Fruit fly (Drosophila melanogaster) whole organism, embryonic: ENCODE results near the gene CG12075.

ENCODE experiments used
- Antp ChIP-seq: fragments of 200-800 bp; sonication (Bioruptor generic); optimal IDR thresholded peaks from 3 replicates; lab custom pipeline; 2016; ENCODE audit warnings: missing biosample characterization, missing genetic modification characterization
- CG11456 ChIP-seq: fragments of 200-800 bp; sonication (Bioruptor generic); IDR thresholded peaks from 3 replicates; pipeline ENCODE4 v1.3.6; 2022; ENCODE audit warnings: missing biosample characterization, missing genetic modification characterization
- CG11504 ChIP-seq: fragments of 200-800 bp; sonication (Bioruptor generic); optimal IDR thresholded peaks from 3 replicates; lab custom pipeline; 2019; ENCODE audit warnings: missing biosample characterization, mild to moderate bottlenecking, missing genetic modification characterization, moderate library complexity
- CG13123 ChIP-seq: fragments of 200-800 bp; sonication (Bioruptor generic); optimal IDR thresholded peaks from 2 replicates; lab custom pipeline; 2016; ENCODE audit warnings: missing biosample characterization, missing genetic modification characterization
- CG14860 ChIP-seq: fragments of 200-800 bp; sonication (Bioruptor generic); IDR thresholded peaks from 3 replicates; pipeline ENCODE4 v1.3.6; 2022; ENCODE audit warnings: missing biosample characterization, missing genetic modification characterization; ENCODE audit not compliant: partially characterized antibody
- CG15073 ChIP-seq: fragments of 200-800 bp; sonication (Bioruptor generic); optimal IDR thresholded peaks from 2 replicates; lab custom pipeline; 2016; ENCODE audit warnings: missing biosample characterization, missing genetic modification characterization
- CG15269 ChIP-seq: fragments of 200-800 bp; sonication (Bioruptor generic); optimal IDR thresholded peaks from 2 replicates; lab custom pipeline; 2018; ENCODE audit warnings: missing biosample characterization, mild to moderate bottlenecking, missing genetic modification characterization, moderate library complexity
- CG18619 ChIP-seq: fragments of 200-800 bp; sonication (Bioruptor generic); optimal IDR thresholded peaks from 3 replicates; lab custom pipeline; 2017; ENCODE audit warnings: missing biosample characterization, mild to moderate bottlenecking, missing genetic modification characterization
- CG31224 ChIP-seq: fragments of 200-800 bp; sonication (Bioruptor generic); IDR thresholded peaks from 2 replicates; pipeline ENCODE4 v1.3.6; 2022; ENCODE audit warnings: missing biosample characterization, missing genetic modification characterization
- CG32767 ChIP-seq: fragments of 200-800 bp; sonication (Bioruptor generic); IDR thresholded peaks from 2 replicates; pipeline ENCODE4 v1.3.6; 2022; ENCODE audit warnings: missing biosample characterization, missing genetic modification characterization
- CG3838 ChIP-seq: fragments of 200-800 bp; sonication (Bioruptor generic); optimal IDR thresholded peaks from 3 replicates; lab custom pipeline; 2016; ENCODE audit warnings: missing biosample characterization, missing genetic modification characterization
- CG5245 ChIP-seq: fragments of 200-800 bp; sonication (Bioruptor generic); optimal IDR thresholded peaks from 3 replicates; lab custom pipeline; 2016; ENCODE audit warnings: missing biosample characterization, missing genetic modification characterization
- CG6254 ChIP-seq: fragments of 200-800 bp; sonication (Bioruptor generic); optimal IDR thresholded peaks from 3 replicates; lab custom pipeline; 2017; ENCODE audit warnings: mild to moderate bottlenecking, missing biosample characterization, missing genetic modification reagents, missing genetic modification characterization
- CG6765 ChIP-seq: fragments of 200-800 bp; sonication (Bioruptor generic); optimal IDR thresholded peaks from 3 replicates; lab custom pipeline; 2017; ENCODE audit warnings: missing biosample characterization, mild to moderate bottlenecking, missing genetic modification characterization
- CG6854 ChIP-seq: fragments of 200-800 bp; sonication (Bioruptor generic); optimal IDR thresholded peaks from 3 replicates; lab custom pipeline; 2017; ENCODE audit warnings: missing biosample characterization, mild to moderate bottlenecking, missing genetic modification characterization
- CG7357 ChIP-seq: fragments of 200-800 bp; sonication (Bioruptor generic); IDR thresholded peaks from 3 replicates; pipeline ENCODE4 v1.3.6; 2022; ENCODE audit warnings: missing biosample characterization, missing genetic modification characterization
- CG7839 ChIP-seq: fragments of 200-800 bp; sonication (Bioruptor generic); optimal IDR thresholded peaks from 3 replicates; lab custom pipeline; 2018; ENCODE audit warnings: missing biosample characterization, mild to moderate bottlenecking, missing genetic modification characterization, moderate library complexity
- CG7963 ChIP-seq: fragments of 200-800 bp; sonication (Bioruptor generic); IDR thresholded peaks from 3 replicates; pipeline ENCODE4 v1.3.6; 2022; ENCODE audit warnings: missing biosample characterization, missing genetic modification characterization; ENCODE audit not compliant: partially characterized antibody
- CG8359 ChIP-seq: fragments of 200-800 bp; sonication (Bioruptor generic); optimal IDR thresholded peaks from 2 replicates; lab custom pipeline; 2017; ENCODE audit warnings: missing biosample characterization, mild to moderate bottlenecking, missing genetic modification characterization, borderline replicate concordance
- CoRest ChIP-seq: fragments of 200-800 bp; sonication (Bioruptor generic); optimal IDR thresholded peaks from 3 replicates; lab custom pipeline; 2018; ENCODE audit warnings: missing biosample characterization, mild to moderate bottlenecking, missing genetic modification characterization, moderate library complexity
- D19B ChIP-seq: fragments of 200-800 bp; sonication (Bioruptor generic); optimal IDR thresholded peaks from 2 replicates; lab custom pipeline; 2017; ENCODE audit warnings: missing biosample characterization, mild to moderate bottlenecking, missing genetic modification characterization
- E2f2 ChIP-seq: fragments of 200-800 bp; sonication (Bioruptor generic); IDR thresholded peaks from 2 replicates; pipeline ENCODE4 v1.3.6; 2022; ENCODE audit warnings: missing biosample characterization, missing genetic modification characterization
- Hr3 ChIP-seq: fragments of 200-800 bp; sonication (Bioruptor generic); optimal IDR thresholded peaks from 3 replicates; lab custom pipeline; 2016; ENCODE audit warnings: missing biosample characterization, missing genetic modification characterization
- Hr78 ChIP-seq, 2 experiments: fragments of 200-800 bp in 1 of 2; fragments of >200 bp in 1 of 2; sonication (Bioruptor generic) in 1 of 2; optimal IDR thresholded peaks; 2 replicates each; lab custom pipeline; 2017 to 2019; ENCODE audit warnings: missing biosample characterization in 2 of 2, missing genetic modification characterization in 2 of 2, mild to moderate bottlenecking in 1 of 2, moderate library complexity in 1 of 2
- Pdp1 ChIP-seq, 2 experiments: fragments of 200-800 bp; sonication (Bioruptor generic); optimal IDR thresholded peaks; 3 replicates each; lab custom pipeline; 2016; ENCODE audit warnings: missing biosample characterization in 2 of 2, missing genetic modification characterization in 2 of 2, mild to moderate bottlenecking in 1 of 2, moderate library complexity in 1 of 2
- Ptx1 ChIP-seq: fragments of 200-800 bp; sonication (Bioruptor generic); IDR thresholded peaks from 2 replicates; pipeline ENCODE4 v1.3.6; 2022; ENCODE audit warnings: missing biosample characterization, missing genetic modification characterization
- Rfx ChIP-seq: fragments of 200-800 bp; sonication (Bioruptor generic); IDR thresholded peaks from 2 replicates; pipeline ENCODE4 v1.3.6; 2022; ENCODE audit warnings: missing biosample characterization, missing genetic modification characterization
- Six4 ChIP-seq: fragments of 200-800 bp; sonication (Bioruptor generic); optimal IDR thresholded peaks from 2 replicates; lab custom pipeline; 2016; ENCODE audit warnings: missing biosample characterization, missing genetic modification characterization
- Xrp1 ChIP-seq: fragments of 200-800 bp; sonication (Bioruptor generic); IDR thresholded peaks from 2 replicates; pipeline ENCODE4 v1.3.6; 2022; ENCODE audit warnings: missing biosample characterization, missing genetic modification characterization
- ac ChIP-seq: fragments of 200-800 bp; sonication (Bioruptor generic); optimal IDR thresholded peaks from 3 replicates; lab custom pipeline; 2017; ENCODE audit warnings: missing biosample characterization, mild to moderate bottlenecking, missing genetic modification characterization
- al ChIP-seq: fragments of 200-800 bp; sonication (Bioruptor generic); IDR thresholded peaks from 2 replicates; pipeline ENCODE4 v1.3.6; 2022; ENCODE audit warnings: missing biosample characterization, missing genetic modification characterization
- az2 ChIP-seq: fragments of 200-800 bp; sonication (Bioruptor generic); optimal IDR thresholded peaks from 3 replicates; lab custom pipeline; 2016; ENCODE audit warnings: missing biosample characterization, missing genetic modification characterization
- br ChIP-seq: fragments of >200 bp; optimal IDR thresholded peaks from 2 replicates; lab custom pipeline; 2017
- chinmo ChIP-seq: fragments of 200-800 bp; sonication (Bioruptor generic); IDR thresholded peaks from 4 replicates; pipeline ENCODE4 v1.3.6; 2022; ENCODE audit warnings: missing biosample characterization, missing genetic modification characterization; ENCODE audit not compliant: partially characterized antibody
- chm ChIP-seq: fragments of 200-800 bp; sonication (Bioruptor generic); IDR thresholded peaks from 2 replicates; pipeline ENCODE4 v1.3.6; 2022; ENCODE audit warnings: missing biosample characterization, missing genetic modification characterization
- chn ChIP-seq: fragments of 200-800 bp; sonication (Bioruptor generic); optimal IDR thresholded peaks from 2 replicates; lab custom pipeline; 2016; ENCODE audit warnings: missing biosample characterization, missing genetic modification characterization
- corto ChIP-seq: fragments of 200-800 bp; sonication (Bioruptor generic); optimal IDR thresholded peaks from 2 replicates; lab custom pipeline; 2016; ENCODE audit warnings: missing biosample characterization, mild to moderate bottlenecking, missing genetic modification characterization, moderate library complexity
- fd102C ChIP-seq: fragments of 200-800 bp; sonication (Bioruptor generic); optimal IDR thresholded peaks from 2 replicates; lab custom pipeline; 2018; ENCODE audit warnings: missing biosample characterization, mild to moderate bottlenecking, missing genetic modification characterization, moderate library complexity
- gem ChIP-seq: fragments of 200-800 bp; sonication (Bioruptor generic); optimal IDR thresholded peaks from 2 replicates; lab custom pipeline; 2019; ENCODE audit warnings: missing biosample characterization, mild to moderate bottlenecking, missing genetic modification characterization, moderate library complexity
- hbn ChIP-seq: fragments of 200-800 bp; sonication (Bioruptor generic); IDR thresholded peaks from 2 replicates; pipeline ENCODE4 v1.3.6; 2022; ENCODE audit warnings: missing biosample characterization, missing genetic modification characterization; ENCODE audit not compliant: partially characterized antibody
- hkb ChIP-seq, 2 experiments: fragments of 200-800 bp in 1 of 2; fragments of >200 bp in 1 of 2; sonication (Bioruptor generic) in 1 of 2; IDR thresholded peaks in 1 of 2; optimal IDR thresholded peaks in 1 of 2; 2 replicates each; pipeline versions ENCODE4 v1.3.6 to Lab custom; 2017 to 2022; ENCODE audit warnings: missing biosample characterization in 1 of 2, missing genetic modification characterization in 1 of 2
- jing ChIP-seq: fragments of 200-800 bp; sonication (Bioruptor generic); optimal IDR thresholded peaks from 2 replicates; lab custom pipeline; 2018; ENCODE audit warnings: missing biosample characterization, mild to moderate bottlenecking, missing genetic modification characterization
- lab ChIP-seq: fragments of 200-800 bp; sonication (Bioruptor generic); optimal IDR thresholded peaks from 3 replicates; lab custom pipeline; 2017; ENCODE audit warnings: missing biosample characterization, missing genetic modification characterization, mild to moderate bottlenecking, moderate library complexity, missing genetic modification reagents
- maf-S ChIP-seq: fragments of 200-800 bp; sonication (Bioruptor generic); optimal IDR thresholded peaks from 2 replicates; lab custom pipeline; 2016; ENCODE audit warnings: missing biosample characterization, missing genetic modification characterization
- ranshi ChIP-seq: fragments of 200-800 bp; sonication (Bioruptor generic); IDR thresholded peaks from 2 replicates; pipeline ENCODE4 v1.3.6; 2022; ENCODE audit warnings: missing biosample characterization, missing genetic modification characterization
- schlank ChIP-seq: fragments of 200-800 bp; sonication (Bioruptor generic); optimal IDR thresholded peaks from 2 replicates; lab custom pipeline; 2018; ENCODE audit warnings: missing biosample characterization, mild to moderate bottlenecking, missing genetic modification characterization
- sob ChIP-seq: fragments of 200-800 bp; sonication (Bioruptor generic); IDR thresholded peaks from 2 replicates; pipeline ENCODE4 v1.3.6; 2022; ENCODE audit warnings: missing biosample characterization, missing genetic modification characterization
- sqz ChIP-seq: fragments of 200-800 bp; sonication (Bioruptor generic); optimal IDR thresholded peaks from 3 replicates; lab custom pipeline; 2018; ENCODE audit warnings: missing biosample characterization, mild to moderate bottlenecking, missing genetic modification characterization
- wor ChIP-seq: fragments of 200-800 bp; sonication (Bioruptor generic); IDR thresholded peaks from 2 replicates; pipeline ENCODE4 v1.3.6; 2022; ENCODE audit warnings: missing biosample characterization, missing genetic modification characterization

The CG12075 gene

DNA sequence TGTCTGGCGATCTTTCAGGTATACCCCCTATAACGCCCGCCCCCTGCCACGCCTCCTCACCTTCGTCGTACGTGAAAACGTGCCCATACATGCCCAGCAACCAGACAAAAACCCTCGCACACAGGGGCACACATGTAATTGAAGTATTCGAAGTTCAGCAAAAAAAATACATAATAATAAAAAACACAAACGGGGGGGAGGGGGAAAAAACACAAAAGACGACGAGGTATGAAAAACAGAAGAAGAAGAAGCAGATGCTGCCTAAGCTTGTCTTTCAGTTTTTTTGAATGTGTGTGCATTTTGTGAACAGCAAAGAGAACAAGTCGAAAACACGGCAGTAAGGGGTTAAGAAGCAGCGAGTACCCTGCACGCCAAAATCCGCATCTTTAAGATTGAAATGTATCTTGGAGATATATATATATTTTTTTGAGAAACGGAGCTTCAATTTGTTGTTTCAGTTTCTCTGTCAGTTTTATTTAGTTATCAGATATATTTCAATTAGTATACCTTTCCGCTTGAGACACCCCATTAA is 50.8 kb downstream of the CG12075 start (continued):
- TF ChIP-seq CG7963, result no peak
- TF ChIP-seq CG6854 (GFP tag; lab: Kevin White, UChicago), result no peak
- TF ChIP-seq CG31224 (GFP tag; lab: Robert Waterston, UW), result no peak
- TF ChIP-seq CG32767 (GFP tag; lab: Robert Waterston, UW), result no peak
- TF ChIP-seq D19B (GFP tag; lab: Kevin White, UChicago), result peak; percentile 86
- TF ChIP-seq CG5245, result no peak
- no peak for TF ChIP-seq corto (GFP tag; lab: Kevin White, UChicago)
- no peak for TF ChIP-seq CG13123 (GFP tag; lab: Kevin White, UChicago)
- TF ChIP-seq gem (tag; lab: Kevin White, UChicago), result peak; percentile 25
- TF ChIP-seq CG14860 (GFP tag; lab: Robert Waterston, UW), result no peak
- TF ChIP-seq sqz (GFP tag; lab: Kevin White, UChicago), result peak; percentile 26
- no peak for TF ChIP-seq CG15073 (GFP tag; lab: Kevin White, UChicago)
- TF ChIP-seq CG6765 (GFP tag; lab: Kevin White, UChicago), result no peak
- TF ChIP-seq chn (GFP tag; lab: Kevin White, UChicago), result no peak
- peak; percentile 11 for TF ChIP-seq lab (GFP tag; lab: Kevin White, UChicago)
- no peak for TF ChIP-seq az2 (GFP tag; lab: Kevin White, UChicago)
- TF ChIP-seq Antp, result no peak
- no peak for TF ChIP-seq E2f2 (GFP tag; lab: Robert Waterston, UW)
- no peak for TF ChIP-seq CG7357 (GFP tag; lab: Robert Waterston, UW)
- TF ChIP-seq schlank (tag; lab: Kevin White, UChicago), result no peak
- no peak for TF ChIP-seq CG11504 (tag; lab: Kevin White, UChicago)
- no peak for TF ChIP-seq CG15269 (tag; lab: Kevin White, UChicago)
- TF ChIP-seq Hr3 (GFP tag; lab: Kevin White, UChicago), result no peak
- no peak for TF ChIP-seq fd102C (GFP tag; lab: Kevin White, UChicago)
- TF ChIP-seq wor, result no peak
- no peak for TF ChIP-seq CG8359 (GFP tag; lab: Kevin White, UChicago)
- no peak for TF ChIP-seq ranshi (GFP tag; lab: Robert Waterston, UW)
- no peak for TF ChIP-seq CG18619 (GFP tag; lab: Kevin White, UChicago)
- TF ChIP-seq Six4 (GFP tag; lab: Kevin White, UChicago), result no peak
- TF ChIP-seq jing, result no peak
- no peak for TF ChIP-seq CG11456
- TF ChIP-seq Pdp1 (GFP tag; optimal IDR thresholded peaks at IDR 0.05; lab: Kevin White, UChicago), result no peak
- TF ChIP-seq br (lab: Kevin White, UChicago), result no peak
- peak; percentile 83 for TF ChIP-seq CG6254 (GFP tag; lab: Kevin White, UChicago)
- no peak for TF ChIP-seq ac (GFP tag; lab: Kevin White, UChicago)
- peak; percentile 26; the same call in 1 of the 2 replicates for TF ChIP-seq al
- TF ChIP-seq Hr78 (GFP tag; optimal IDR thresholded peaks at IDR 0.05; lab: Kevin White, UChicago), result no peak
- TF ChIP-seq CoRest, result no peak
- TF ChIP-seq chinmo (GFP tag; lab: Robert Waterston, UW), result peak; percentile 62; the same call in 2 of the 4 replicates
- TF ChIP-seq hbn (GFP tag; lab: Robert Waterston, UW), result no peak
- TF ChIP-seq Rfx (GFP tag; lab: Robert Waterston, UW), result no peak
- TF ChIP-seq CG3838 (GFP tag; lab: Kevin White, UChicago), result no peak
- peak; percentile 14; the same call in 1 of the 2 replicates for TF ChIP-seq Xrp1 (GFP tag; lab: Robert Waterston, UW)
- no peak for TF ChIP-seq hkb (optimal IDR thresholded peaks at IDR 0.05; lab: Kevin White, UChicago)
- no peak for TF ChIP-seq hkb (GFP tag; IDR thresholded peaks at IDR 0.05; lab: Robert Waterston, UW)
- TF ChIP-seq Ptx1 (GFP tag; lab: Robert Waterston, UW), result 0 out of 2 replicates have a peak, but pooled peaks have one; percentile 25
- no peak for TF ChIP-seq chm (GFP tag; lab: Robert Waterston, UW)
- TF ChIP-seq sob, result 0 out of 2 replicates have a peak, but pooled peaks have one; percentile 10
- TF ChIP-seq CG7839 (tag; lab: Kevin White, UChicago), result peak; percentile 10
- no peak for TF ChIP-seq maf-S (GFP tag; lab: Kevin White, UChicago)
